Worm (Caenorhabditis elegans): ENCODE data around the gene gpa-17.

ce11 chrIII:2575635-2576164 lies 10.7 kb upstream of the gpa-17 start, which contains the start of gene Y54F10AR.1:
- TF ChIP-seq cog-1 (tag; optimal IDR thresholded peaks at IDR 0.05) = no peak
- no peak for TF ChIP-seq T22C8.4 (GFP tag; IDR thresholded peaks at IDR 0.05)
- TF ChIP-seq ref-1 (GFP tag; conservative IDR thresholded peaks at IDR 0.05) = no peak
- no peak for TF ChIP-seq med-1 (GFP tag; optimal IDR thresholded peaks at IDR 0.05; ENCODE audit: insufficient read depth)

All from whole organism, midembryonic.